Worm (Caenorhabditis elegans) whole organism, dauer: ENCODE data around the gene sel-11.

Source experiments
- unc-62 ChIP-seq: sonication (generic microtip); optimal IDR thresholded peaks from 2 replicates; lab custom pipeline; 2017; ENCODE audit warnings: missing biosample characterization, missing genetic modification reagents, missing genetic modification characterization

sel-11 gene

DNA sequence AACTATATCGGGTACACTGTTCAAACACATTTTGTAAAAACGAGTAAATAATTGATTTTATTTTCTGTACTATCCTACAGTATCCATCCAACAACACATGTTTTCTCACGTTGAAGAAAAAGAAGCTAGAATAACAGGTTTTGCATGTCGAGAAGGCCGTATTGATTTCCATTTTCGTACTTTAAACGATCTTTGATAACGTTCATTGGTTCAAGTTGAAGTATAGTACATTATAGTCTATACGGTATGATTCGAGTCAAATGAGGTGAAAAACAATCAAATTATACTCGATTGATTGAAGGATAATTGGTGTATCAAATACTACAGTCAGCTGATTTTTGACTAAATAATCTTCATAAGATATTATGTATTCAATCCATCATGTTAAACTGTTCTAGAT lies 33.4 kb downstream of the sel-11 start:
- no peak for TF ChIP-seq unc-62 (GFP tag; lab: Kevin White, UChicago)

ce11 chrV:11801076-11801849 lies 34.1 kb downstream of the sel-11 start:
- no peak for TF ChIP-seq unc-62 (GFP tag; lab: Kevin White, UChicago)

ce11 chrV:11802508-11802907 lies 35.4 kb downstream of the sel-11 start:
- no peak for TF ChIP-seq unc-62 (GFP tag; lab: Kevin White, UChicago)

- no peak for TF ChIP-seq unc-62 (GFP tag; lab: Kevin White, UChicago)
These were observed 36.4 kb downstream of the sel-11 start for ce11 chrV:11803518-11803994.

- TF ChIP-seq unc-62 (GFP tag; lab: Kevin White, UChicago): no peak
These were observed 42.8 kb downstream of the sel-11 start for ce11 chrV:11809935-11810334.

DNA sequence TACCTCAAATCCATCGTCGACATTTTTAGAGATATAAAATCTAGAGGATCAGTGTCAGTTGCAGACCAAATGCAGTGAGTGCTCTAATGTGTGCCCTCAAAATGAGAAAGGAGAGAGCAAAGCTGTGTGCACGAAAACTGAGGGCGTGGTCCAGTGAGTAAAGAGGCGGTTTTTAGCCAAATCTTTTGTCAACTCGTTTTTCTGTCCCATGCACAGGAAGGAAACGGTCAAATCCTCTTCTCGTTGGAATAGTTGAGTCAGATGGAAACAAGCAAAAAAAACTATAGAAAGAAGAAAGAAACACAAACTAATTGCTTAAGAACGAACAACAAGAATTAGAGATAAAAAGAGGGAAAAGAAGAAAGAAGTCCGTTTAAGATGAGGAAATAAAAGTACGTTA lies 44.8 kb downstream of the sel-11 start, which contains the start of gene D2023.3:
TSS of gene D2023.3 (minus strand) at position 101 of the 400 bp plus-strand sequence.
- no peak for TF ChIP-seq unc-62 (GFP tag; lab: Kevin White, UChicago)

ce11 chrV:11815566-11815965 lies 48.4 kb downstream of the sel-11 start:
- no peak for TF ChIP-seq unc-62 (GFP tag; lab: Kevin White, UChicago)

- TF ChIP-seq unc-62 (GFP tag; lab: Kevin White, UChicago): no peak
These were observed 50.2 kb downstream of the sel-11 start for ce11 chrV:11817263-11817726.

DNA sequence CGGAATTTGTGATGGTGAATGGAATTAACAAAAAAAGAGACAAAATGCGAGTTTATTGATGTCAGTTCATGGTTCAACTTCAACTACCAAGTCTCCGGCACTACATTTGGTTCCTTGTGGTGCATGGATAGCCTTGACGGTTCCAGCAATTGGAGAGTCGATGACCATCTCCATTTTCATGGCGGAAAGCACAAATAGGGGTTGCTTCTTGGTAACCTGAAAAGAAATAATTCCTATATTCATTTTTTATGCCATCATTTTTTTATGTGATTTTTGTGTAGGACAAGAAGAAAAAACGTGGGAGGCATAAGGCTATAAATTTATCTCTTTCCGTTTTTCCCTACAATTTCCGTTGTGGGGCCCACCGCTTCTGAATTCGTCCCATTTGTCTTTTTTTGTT lies 50.9 kb downstream of the sel-11 start:
- no peak for TF ChIP-seq unc-62 (GFP tag; lab: Kevin White, UChicago)

ce11 chrV:11818786-11819185 lies 51.7 kb downstream of the sel-11 start:
- no peak for TF ChIP-seq unc-62 (GFP tag; lab: Kevin White, UChicago)

ce11 chrV:11819451-11819850 lies 52.3 kb downstream of the sel-11 start:
- no peak for TF ChIP-seq unc-62 (GFP tag; lab: Kevin White, UChicago)
